Worm (Caenorhabditis elegans) whole organism, L4 larva: ENCODE data around the gene D1086.5.

ENCODE experiments used
- F10B5.3 ChIP-seq: sonication (generic microtip); optimal IDR thresholded peaks from 2 replicates; lab custom pipeline; 2016; ENCODE audit warnings: mild to moderate bottlenecking, missing genetic modification characterization, missing compliant biosample characterization
- aly-2 ChIP-seq: sonication (generic microtip); optimal IDR thresholded peaks from 2 replicates; lab custom pipeline; 2018; ENCODE audit warnings: missing biosample characterization, missing genetic modification characterization
- ama-1 ChIP-seq: fragments of 150-350 bp; optimal IDR thresholded peaks from 2 replicates; lab custom pipeline; 2014; ENCODE audit warnings: inconsistent platforms, mixed read lengths
- egl-27 ChIP-seq: sonication (generic microtip); optimal IDR thresholded peaks from 3 replicates; lab custom pipeline; 2017; ENCODE audit warnings: missing biosample characterization, missing genetic modification reagents, missing genetic modification characterization
- lin-15B ChIP-seq: fragments of 150-350 bp; sonication (generic microtip); optimal IDR thresholded peaks from 3 replicates; lab custom pipeline; 2014; ENCODE audit warnings: missing biosample characterization, missing genetic modification characterization
- nhr-11 ChIP-seq: fragments of 150-350 bp; optimal IDR thresholded peaks from 2 replicates; lab custom pipeline; 2014; ENCODE audit warnings: missing biosample characterization, missing genetic modification characterization
- sdz-12 ChIP-seq: fragments of 200-800 bp; sonication (Bioruptor generic); optimal IDR thresholded peaks from 2 replicates; lab custom pipeline; 2018; ENCODE audit warnings: mild to moderate bottlenecking, missing genetic modification characterization, missing compliant biosample characterization
- tra-1 ChIP-seq: fragments of 200-800 bp; sonication (Bioruptor generic); IDR thresholded peaks from 2 replicates; pipeline ENCODE4 v1.3.6; 2022; ENCODE audit warnings: missing genetic modification reagents, missing genetic modification characterization, missing compliant biosample characterization

- TF ChIP-seq aly-2 (tag; lab: Kevin White, UChicago), result no peak
- no peak for TF ChIP-seq ama-1
- no peak for TF ChIP-seq sdz-12 (GFP tag; lab: Kevin White, UChicago)
- no peak for TF ChIP-seq nhr-11
- no peak for TF ChIP-seq tra-1 (GFP tag; lab: Robert Waterston, UW)
- TF ChIP-seq lin-15B (tag; lab: Kevin White, UChicago), result no peak
- no peak for TF ChIP-seq egl-27
- no peak for TF ChIP-seq F10B5.3
Measured at ce11 chrV:14069899-14070298, 20.3 kb downstream of the D1086.5 start.
